Fruit fly (Drosophila melanogaster) Kc167 (cell line): Measurements from ENCODE around the gene CG42535.

Source experiments
- Myc ChIP-seq: fragments of >200 bp; optimal IDR thresholded peaks from 2 replicates; lab custom pipeline; 2017; ENCODE audit warnings: missing external identifiers
- Sin3A ChIP-seq: fragments of >200 bp; optimal IDR thresholded peaks from 2 replicates; lab custom pipeline; 2018; ENCODE audit warnings: missing external identifiers
- h ChIP-seq: fragments of >200 bp; optimal IDR thresholded peaks from 3 replicates; lab custom pipeline; 2018; ENCODE audit warnings: missing external identifiers
- insv ChIP-seq: fragments of >200 bp; optimal IDR thresholded peaks from 3 replicates; lab custom pipeline; 2018; ENCODE audit warnings: missing external identifiers
- psq ChIP-seq: fragments of >200 bp; optimal IDR thresholded peaks from 2 replicates; lab custom pipeline; 2017; ENCODE audit warnings: missing external identifiers
- ttk ChIP-seq: sonication (Bioruptor generic); optimal IDR thresholded peaks from 2 replicates; lab custom pipeline; 2017; ENCODE audit warnings: missing external identifiers

dm6 chr3L:10664511-10665062, 33.9 kb upstream of the CG42535 start, which contains the start of gene simj:
- TF ChIP-seq Myc, result no peak
- TF ChIP-seq ttk (lab: Kevin White, UChicago), result no peak
- TF ChIP-seq h, result no peak
- no peak for TF ChIP-seq psq
- TF ChIP-seq insv (lab: Kevin White, UChicago), result no peak
- TF ChIP-seq Sin3A (lab: Kevin White, UChicago), result no peak
